Fruit fly (Drosophila melanogaster) whole organism, wandering third instar larva: ENCODE data around the gene Pvf3.

ENCODE experiments used
- Mio ChIP-seq: sonication (Bioruptor generic); optimal IDR thresholded peaks from 2 replicates; lab custom pipeline; 2016; ENCODE audit warnings: missing biosample characterization, missing genetic modification characterization
- br ChIP-seq: fragments of 200-800 bp; sonication (Bioruptor generic); optimal IDR thresholded peaks from 2 replicates; lab custom pipeline; 2016; ENCODE audit warnings: missing biosample characterization, missing genetic modification characterization
- ey ChIP-seq: fragments of 200-800 bp; sonication (Bioruptor generic); optimal IDR thresholded peaks from 2 replicates; lab custom pipeline; 2016; ENCODE audit warnings: missing biosample characterization, missing genetic modification characterization
- sage ChIP-seq: fragments of 200-800 bp; sonication (Bioruptor generic); optimal IDR thresholded peaks from 2 replicates; lab custom pipeline; 2016; ENCODE audit warnings: missing biosample characterization, mild to moderate bottlenecking, missing genetic modification characterization
- tai ChIP-seq: sonication (Bioruptor generic); optimal IDR thresholded peaks from 2 replicates; lab custom pipeline; 2016; ENCODE audit warnings: missing biosample characterization, missing genetic modification characterization

DNA sequence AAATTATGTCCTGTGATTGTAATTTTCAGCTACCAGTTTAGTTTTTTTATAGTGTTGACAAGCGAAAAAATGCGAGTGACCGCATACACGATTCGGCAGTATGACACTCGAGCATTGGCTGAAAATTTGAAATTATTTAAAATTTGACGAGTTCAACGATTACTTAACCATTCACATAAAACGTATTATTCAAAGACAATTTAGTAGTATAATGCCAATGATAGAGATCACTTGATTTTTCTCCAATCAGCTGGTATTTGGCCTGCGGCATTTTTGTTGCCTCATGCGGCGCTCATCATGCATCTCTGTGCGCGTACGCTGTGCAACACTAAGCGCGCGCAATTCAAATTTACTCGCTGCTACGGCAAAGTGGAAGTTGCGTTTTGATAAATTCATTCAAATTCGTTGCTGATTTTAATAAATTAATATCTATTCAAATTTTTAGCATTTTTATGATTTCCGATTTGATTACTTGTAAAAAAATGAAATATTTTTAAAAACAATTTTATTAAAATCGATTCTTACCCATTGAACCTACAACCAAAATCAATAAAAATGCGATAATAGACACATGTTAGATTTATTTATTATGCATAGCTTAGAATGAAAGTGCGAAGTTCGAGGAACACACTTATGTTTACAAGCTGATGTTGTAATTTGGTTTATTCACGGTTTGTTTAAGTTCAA is 37.0 kb upstream of the Pvf3 start, which contains the start of gene CG4497:
- TF ChIP-seq sage (peak; percentile 45), ey (GFP tag; lab: Kevin White, UChicago) (peak; percentile 91), br (GFP tag; lab: Kevin White, UChicago) (peak; percentile 90), Mio (GFP tag; lab: Kevin White, UChicago) (peak; percentile 33), tai (GFP tag; lab: Kevin White, UChicago) (peak; percentile 95)
